Worm (Caenorhabditis elegans) whole organism, dauer: ENCODE measurements around the gene col-97.

ENCODE experiments used
- unc-62 ChIP-seq: sonication (generic microtip); optimal IDR thresholded peaks from 2 replicates; lab custom pipeline; 2017; ENCODE audit warnings: missing biosample characterization, missing genetic modification reagents, missing genetic modification characterization

col-97 gene

DNA sequence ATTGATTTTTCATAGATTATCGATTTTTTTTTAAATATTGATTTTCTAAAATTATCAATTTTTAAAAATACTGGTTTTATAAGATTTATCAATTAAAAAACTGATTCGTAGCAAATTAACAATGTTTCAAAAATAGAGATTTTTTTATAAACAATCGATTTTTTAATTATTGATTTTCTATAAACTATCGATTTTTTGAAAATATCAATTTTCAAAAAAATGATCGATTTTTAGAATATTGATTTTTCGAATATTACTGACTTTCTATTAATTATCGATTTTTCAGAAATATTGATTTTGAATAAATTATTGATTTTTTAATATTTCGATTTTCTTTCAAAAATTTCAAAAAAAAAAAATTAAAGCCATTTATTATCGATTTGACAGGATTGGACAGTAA, 40.9 kb downstream of the col-97 start:
- TF ChIP-seq unc-62 (GFP tag; lab: Kevin White, UChicago): no peak

ce11 chrIII:12951362-12952228, 41.9 kb downstream of the col-97 start, which contains the start of gene Y39E4A.1:
TSS of gene Y39E4A.1 (plus strand) at chrIII:12951412.
- TF ChIP-seq unc-62 (GFP tag; lab: Kevin White, UChicago): no peak

ce11 chrIII:12945072-12945471, 48.4 kb downstream of the col-97 start:
- no peak for TF ChIP-seq unc-62 (GFP tag; lab: Kevin White, UChicago)

DNA sequence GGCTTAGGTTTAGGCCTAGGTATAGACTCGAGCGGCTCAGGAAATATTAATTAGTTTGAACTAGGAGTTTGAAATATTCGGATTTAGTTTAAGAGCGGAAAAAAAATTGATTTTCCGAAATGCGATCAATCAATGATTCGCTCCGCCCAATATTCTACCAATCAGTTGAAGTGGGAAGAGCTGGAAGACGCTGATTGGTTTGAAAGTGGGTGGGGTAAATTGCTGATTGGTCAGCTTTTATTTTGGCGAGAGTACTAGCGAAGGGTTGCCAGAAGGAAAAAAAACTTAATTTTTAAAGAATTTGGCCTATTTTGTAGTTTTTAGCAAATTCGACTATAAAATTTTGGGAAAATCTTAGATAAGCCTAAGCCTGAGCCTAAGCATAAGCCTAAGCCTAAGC, 49.4 kb downstream of the col-97 start:
- no peak for TF ChIP-seq unc-62 (GFP tag; lab: Kevin White, UChicago)
